Worm (Caenorhabditis elegans) whole organism, L4 larva: ENCODE measurements around the gene H01G02.3.

Experiments used
- D1046.2 ChIP-seq: fragments of 200-800 bp; sonication (Bioruptor generic); IDR thresholded peaks from 2 replicates; pipeline ENCODE4 v1.3.6; 2022; ENCODE audit warnings: missing genetic modification characterization, missing compliant biosample characterization
- F26F4.8 ChIP-seq: fragments of 200-800 bp; sonication (Bioruptor generic); conservative IDR thresholded peaks from 2 replicates; pipeline ENCODE4 v1.3.6; 2022; ENCODE audit warnings: missing genetic modification characterization, missing compliant biosample characterization
- F44E2.7 ChIP-seq: fragments of 200-800 bp; sonication (Bioruptor generic); IDR thresholded peaks from 2 replicates; pipeline ENCODE4 v2.1.2; 2022; ENCODE audit warnings: missing genetic modification characterization, missing compliant biosample characterization
- R02D3.7 ChIP-seq: fragments of 150-350 bp; sonication (generic microtip); optimal IDR thresholded peaks from 3 replicates; lab custom pipeline; 2014; ENCODE audit warnings: missing biosample characterization, missing genetic modification characterization
- Y48G9A.11 ChIP-seq: fragments of 200-800 bp; sonication (Bioruptor generic); IDR thresholded peaks from 2 replicates; pipeline ENCODE4 v1.3.6; 2022; ENCODE audit warnings: missing genetic modification reagents, missing genetic modification characterization, missing compliant biosample characterization
- ZK337.2 ChIP-seq: fragments of 200-800 bp; sonication (Bioruptor generic); IDR thresholded peaks from 2 replicates; pipeline ENCODE4 v1.3.6; 2022; ENCODE audit warnings: missing genetic modification reagents, missing genetic modification characterization, missing compliant biosample characterization
- ZK546.5 ChIP-seq, 2 experiments: sonication (generic microtip); optimal IDR thresholded peaks; 2 replicates each; lab custom pipeline; 2017; ENCODE audit warnings: missing biosample characterization in 2 of 2, missing genetic modification characterization in 2 of 2
- aha-1 ChIP-seq: fragments of 150-350 bp; peaks from one replicate; lab custom pipeline; 2014; ENCODE audit warnings: missing biosample characterization, missing genetic modification characterization
- attf-4 ChIP-seq: sonication (generic microtip); optimal IDR thresholded peaks from 3 replicates; lab custom pipeline; 2017; ENCODE audit warnings: missing biosample characterization, missing genetic modification characterization
- ceh-44 ChIP-seq: fragments of 200-800 bp; sonication (Bioruptor generic); IDR thresholded peaks from 2 replicates; pipeline ENCODE4 v1.3.6; 2022; ENCODE audit warnings: missing genetic modification reagents, missing genetic modification characterization, missing compliant biosample characterization
- ceh-62 ChIP-seq: sonication (generic microtip); optimal IDR thresholded peaks from 2 replicates; lab custom pipeline; 2017; ENCODE audit warnings: missing biosample characterization, missing genetic modification characterization
- ctbp-1 ChIP-seq: fragments of 200-800 bp; sonication (Bioruptor generic); IDR thresholded peaks from 2 replicates; pipeline ENCODE4 v1.3.6; 2022; ENCODE audit warnings: missing genetic modification reagents, missing genetic modification characterization, missing compliant biosample characterization
- dpl-1 ChIP-seq: fragments of 150-350 bp; optimal IDR thresholded peaks from 2 replicates; lab custom pipeline; 2014; ENCODE audit warnings: missing biosample characterization, missing genetic modification reagents, missing genetic modification characterization
- duxl-1 ChIP-seq: sonication (generic microtip); optimal IDR thresholded peaks from 2 replicates; lab custom pipeline; 2016; ENCODE audit warnings: mild to moderate bottlenecking, missing genetic modification characterization, moderate library complexity, missing compliant biosample characterization; ENCODE audit not compliant: poor library complexity
- dve-1 ChIP-seq: sonication (generic microtip); optimal IDR thresholded peaks from 2 replicates; lab custom pipeline; 2017; ENCODE audit warnings: antibody characterized with exemption, mild to moderate bottlenecking, missing genetic modification characterization, missing compliant biosample characterization; ENCODE audit not compliant: insufficient read depth
- egl-27 ChIP-seq: sonication (generic microtip); optimal IDR thresholded peaks from 3 replicates; lab custom pipeline; 2017; ENCODE audit warnings: missing biosample characterization, missing genetic modification reagents, missing genetic modification characterization
- fkh-10 ChIP-seq: fragments of 150-350 bp; optimal IDR thresholded peaks from 2 replicates; lab custom pipeline; 2014; ENCODE audit warnings: missing biosample characterization, missing genetic modification reagents, missing genetic modification characterization
- gei-8 ChIP-seq: fragments of 200-800 bp; sonication (Bioruptor generic); optimal IDR thresholded peaks from 2 replicates; lab custom pipeline; 2018; ENCODE audit warnings: mild to moderate bottlenecking, missing genetic modification characterization, missing compliant biosample characterization
- hmg-1.1 ChIP-seq: fragments of 200-800 bp; sonication (Bioruptor generic); IDR thresholded peaks from 2 replicates; pipeline ENCODE4 v1.3.6; 2022; ENCODE audit warnings: missing genetic modification reagents, missing genetic modification characterization, missing compliant biosample characterization
- jun-1 ChIP-seq: fragments of 150-350 bp; optimal IDR thresholded peaks from 2 replicates; lab custom pipeline; 2014; ENCODE audit warnings: missing biosample characterization, missing genetic modification reagents, missing genetic modification characterization
- lim-7 ChIP-seq: fragments of 200-800 bp; sonication (Bioruptor generic); IDR thresholded peaks from 2 replicates; pipeline ENCODE4 v1.3.6; 2022; ENCODE audit warnings: missing genetic modification characterization, missing compliant biosample characterization
- lin-1 ChIP-seq: fragments of 200-800 bp; sonication (Bioruptor generic); IDR thresholded peaks from 2 replicates; pipeline ENCODE4 v1.3.6; 2022; ENCODE audit warnings: missing genetic modification reagents, missing genetic modification characterization, missing compliant biosample characterization
- lsy-2 ChIP-seq, 2 experiments: fragments of 150-350 bp in 1 of 2; sonication (generic microtip) in 1 of 2; optimal IDR thresholded peaks; 2 replicates each; lab custom pipeline; 2014 to 2017; ENCODE audit warnings: missing biosample characterization in 2 of 2, missing genetic modification characterization in 2 of 2
- mdl-1 ChIP-seq, 2 experiments: fragments of 150-350 bp in 1 of 2; sonication (generic microtip) in 1 of 2; optimal IDR thresholded peaks; 2 replicates each; lab custom pipeline; 2014 to 2017; ENCODE audit warnings: missing biosample characterization in 2 of 2, missing genetic modification characterization in 2 of 2
- mep-1 ChIP-seq: fragments of 150-350 bp; sonication (generic microtip); optimal IDR thresholded peaks from 3 replicates; lab custom pipeline; 2014; ENCODE audit warnings: missing biosample characterization, missing genetic modification characterization
- mes-2 ChIP-seq: sonication (generic microtip); optimal IDR thresholded peaks from 2 replicates; lab custom pipeline; 2016; ENCODE audit warnings: missing genotype, mild to moderate bottlenecking, missing genetic modification characterization, missing compliant biosample characterization; ENCODE audit not compliant: poor library complexity, severe bottlenecking
- mxl-2 ChIP-seq: fragments of 200-800 bp; sonication (Bioruptor generic); conservative IDR thresholded peaks from 2 replicates; pipeline ENCODE4 v1.3.6; 2022; ENCODE audit warnings: missing genetic modification reagents, missing genetic modification characterization, missing compliant biosample characterization
- mxl-3 ChIP-seq: fragments of 200-800 bp; sonication (Bioruptor generic); optimal IDR thresholded peaks from 2 replicates; lab custom pipeline; 2018; ENCODE audit warnings: mild to moderate bottlenecking, missing genetic modification characterization, missing compliant biosample characterization
- nhr-102 ChIP-seq: sonication (generic microtip); optimal IDR thresholded peaks from 2 replicates; lab custom pipeline; 2016; ENCODE audit warnings: mild to moderate bottlenecking, missing genetic modification characterization, moderate library complexity, missing compliant biosample characterization
- nhr-11 ChIP-seq: fragments of 150-350 bp; optimal IDR thresholded peaks from 2 replicates; lab custom pipeline; 2014; ENCODE audit warnings: missing biosample characterization, missing genetic modification characterization
- nhr-111 ChIP-seq: fragments of 200-800 bp; sonication (Bioruptor generic); optimal IDR thresholded peaks from 2 replicates; lab custom pipeline; 2018; ENCODE audit warnings: mild to moderate bottlenecking, missing genetic modification characterization, missing compliant biosample characterization
- nhr-28 ChIP-seq: fragments of 150-350 bp; optimal IDR thresholded peaks from 2 replicates; lab custom pipeline; 2014; ENCODE audit warnings: missing biosample characterization, missing genetic modification characterization
- nhr-41 ChIP-seq: fragments of 200-800 bp; sonication (Bioruptor generic); IDR thresholded peaks from 2 replicates; pipeline ENCODE4 v1.3.6; 2022; ENCODE audit warnings: missing genetic modification reagents, missing genetic modification characterization, missing compliant biosample characterization
- rbr-2 ChIP-seq: sonication (generic microtip); optimal IDR thresholded peaks from 2 replicates; lab custom pipeline; 2016; ENCODE audit warnings: missing genotype, missing genetic modification characterization, missing compliant biosample characterization
- set-16 ChIP-seq: fragments of 200-800 bp; sonication (Bioruptor generic); IDR thresholded peaks from 2 replicates; pipeline ENCODE4 v1.3.6; 2022; ENCODE audit warnings: missing genetic modification reagents, missing genetic modification characterization, missing compliant biosample characterization
- snpc-1.2 ChIP-seq: fragments of 200-800 bp; sonication (Bioruptor generic); IDR thresholded peaks from 2 replicates; pipeline ENCODE4 v1.3.6; 2022; ENCODE audit warnings: missing genetic modification reagents, missing genetic modification characterization, missing compliant biosample characterization
- spr-3 ChIP-seq: fragments of 200-800 bp; sonication (Bioruptor generic); optimal IDR thresholded peaks from 2 replicates; lab custom pipeline; 2018; ENCODE audit warnings: mild to moderate bottlenecking, missing genetic modification characterization, missing compliant biosample characterization
- tag-97 ChIP-seq: fragments of 200-800 bp; sonication (Bioruptor generic); IDR thresholded peaks from 2 replicates; pipeline ENCODE4 v1.3.6; 2022; ENCODE audit warnings: missing genetic modification characterization, missing compliant biosample characterization
- tra-1 ChIP-seq: fragments of 200-800 bp; sonication (Bioruptor generic); IDR thresholded peaks from 2 replicates; pipeline ENCODE4 v1.3.6; 2022; ENCODE audit warnings: missing genetic modification reagents, missing genetic modification characterization, missing compliant biosample characterization
- unc-62 ChIP-seq, 3 experiments: fragments of 150-350 bp in 1 of 3; sonication (generic microtip); optimal IDR thresholded peaks in 2 of 3; peaks in 1 of 3; 1 replicate in 1 of 3; 2 replicates in 2 of 3; lab custom pipeline; 2014 to 2017; ENCODE audit warnings: missing biosample characterization in 3 of 3, missing genetic modification characterization in 3 of 3, missing genetic modification reagents in 3 of 3, missing genotype in 1 of 3
- zip-11 ChIP-seq: fragments of 200-800 bp; sonication (Bioruptor generic); IDR thresholded peaks from 2 replicates; pipeline ENCODE4 v1.3.6; 2022; ENCODE audit warnings: missing genetic modification characterization, missing compliant biosample characterization
- ztf-7 ChIP-seq: fragments of 150-350 bp; optimal IDR thresholded peaks from 2 replicates; lab custom pipeline; 2014; ENCODE audit warnings: missing biosample characterization, missing genetic modification characterization

H01G02.3 gene

DNA sequence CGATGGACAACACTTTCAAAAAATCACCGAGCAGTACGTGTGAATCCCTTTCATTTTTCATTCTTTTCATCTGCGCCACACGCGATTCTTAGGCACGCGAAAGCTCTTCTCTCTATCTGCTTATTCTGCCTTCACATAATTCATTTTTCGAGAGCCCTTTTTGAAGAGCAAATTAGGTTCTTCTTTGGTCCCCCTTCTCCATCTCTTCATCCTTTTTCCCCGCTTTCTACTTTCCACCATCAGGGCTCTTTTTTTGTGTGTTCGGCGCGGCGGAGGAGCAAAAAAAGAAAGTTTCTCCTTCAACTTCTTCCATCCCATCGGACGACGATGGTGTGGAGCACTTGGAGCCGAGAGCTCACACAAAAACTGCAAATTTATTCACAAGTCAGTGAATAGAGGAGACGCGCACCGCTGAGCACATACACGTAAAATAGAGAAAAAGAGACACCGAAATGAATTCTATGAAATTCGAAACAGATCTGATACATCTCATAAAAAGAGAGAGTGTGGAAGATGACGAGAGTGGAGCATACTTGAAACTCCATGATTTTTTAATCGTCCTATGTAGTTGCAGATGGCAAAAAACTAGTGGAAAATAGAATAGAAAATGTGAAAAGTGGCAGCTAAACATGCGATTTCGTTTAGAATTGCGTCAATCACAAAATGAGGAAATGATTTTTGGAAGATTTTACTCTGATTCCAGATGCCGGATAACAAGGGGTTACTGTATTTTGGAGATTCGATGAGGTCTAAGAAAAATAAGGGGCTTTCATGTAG lies 7.1 kb downstream of the H01G02.3 start (continued):
- TF ChIP-seq nhr-41 (GFP tag; lab: Robert Waterston, UW) (no peak), tag-97 (GFP tag; lab: Robert Waterston, UW) (no peak), R02D3.7 (tag; lab: Kevin White, UChicago) (no peak), F44E2.7 (GFP tag; lab: Robert Waterston, UW) (no peak), nhr-111 (GFP tag; lab: Kevin White, UChicago) (no peak), nhr-11 (tag; lab: Kevin White, UChicago) (no peak), jun-1 (tag; lab: Kevin White, UChicago) (no peak), fkh-10 (peak; percentile 50), set-16 (GFP tag; lab: Robert Waterston, UW) (peak; percentile 17; the same call in 1 of the 2 replicates), nhr-28 (tag; lab: Kevin White, UChicago) (no peak), unc-62 (GFP tag; optimal IDR thresholded peaks at IDR 0.05 in 1 of 2; lab: Kevin White, UChicago) (peak in 1 of 2 experiments; percentile 74), unc-62 (tag; optimal IDR thresholded peaks at IDR 0.05; lab: Kevin White, UChicago) (no peak), mxl-3 (GFP tag; lab: Kevin White, UChicago) (no peak), gei-8 (no peak), nhr-102 (tag; lab: Kevin White, UChicago) (no peak), lim-7 (GFP tag; lab: Robert Waterston, UW) (0 out of 2 replicates have a peak, but pooled peaks have one; percentile 4), ctbp-1 (GFP tag; lab: Robert Waterston, UW) (peak; percentile 59; the same call in 1 of the 2 replicates), ZK546.5 (tag; optimal IDR thresholded peaks at IDR 0.05; lab: Kevin White, UChicago) (no peak), duxl-1 (no peak), mdl-1 (tag; optimal IDR thresholded peaks at IDR 0.05; lab: Kevin White, UChicago) (no peak), ztf-7 (no peak), dpl-1 (GFP tag; lab: Kevin White, UChicago) (no peak), aha-1 (tag; lab: Kevin White, UChicago) (peak; percentile 30), ceh-44 (GFP tag; lab: Robert Waterston, UW) (no peak), spr-3 (GFP tag; lab: Kevin White, UChicago) (no peak)

- TF ChIP-seq egl-27 (no peak), D1046.2 (GFP tag; lab: Robert Waterston, UW) (no peak), nhr-111 (GFP tag; lab: Kevin White, UChicago) (no peak), ceh-62 (tag; lab: Kevin White, UChicago) (no peak), snpc-1.2 (no peak), attf-4 (tag; lab: Kevin White, UChicago) (no peak), tag-97 (GFP tag; lab: Robert Waterston, UW) (no peak), F26F4.8 (GFP tag; lab: Robert Waterston, UW) (no peak), hmg-1.1 (GFP tag; lab: Robert Waterston, UW) (no peak), mxl-2 (GFP tag; lab: Robert Waterston, UW) (no peak)
Observed at ce11 chrIV:11782846-11783245, 9.5 kb downstream of the H01G02.3 start.

DNA sequence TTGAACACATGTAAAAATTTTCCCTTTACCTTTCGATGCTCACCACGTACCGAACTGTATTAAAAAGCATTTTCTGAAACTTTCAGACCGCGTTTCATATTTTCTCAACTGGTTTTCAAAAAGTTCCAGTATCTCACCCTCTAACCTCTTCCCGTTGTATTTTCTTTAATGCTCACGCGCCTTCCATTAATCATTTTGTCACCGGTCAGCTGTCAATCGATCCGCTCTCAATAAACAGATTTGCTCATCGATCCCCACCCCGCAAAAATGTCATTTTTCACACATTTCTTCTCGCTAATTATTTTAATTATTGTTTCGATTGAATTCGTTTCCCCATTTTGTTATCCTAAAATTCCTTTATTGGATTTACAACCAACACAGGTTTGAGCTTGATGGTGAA lies 13.4 kb downstream of the H01G02.3 start, which contains the start of gene lpr-2:
lpr-2 (plus strand) TSS at position 189 of the 400 bp plus-strand sequence.
- TF ChIP-seq lsy-2 (tag; optimal IDR thresholded peaks at IDR 0.05; lab: Kevin White, UChicago) (no peak), zip-11 (GFP tag; lab: Robert Waterston, UW) (no peak), mes-2 (tag; lab: Kevin White, UChicago) (no peak), lin-1 (GFP tag; lab: Robert Waterston, UW) (no peak), ZK337.2 (GFP tag; lab: Robert Waterston, UW) (no peak), dve-1 (tag; lab: Kevin White, UChicago) (no peak), tra-1 (GFP tag; lab: Robert Waterston, UW) (no peak), mep-1 (tag; lab: Kevin White, UChicago) (no peak), rbr-2 (tag; lab: Kevin White, UChicago) (no peak), Y48G9A.11 (GFP tag; lab: Robert Waterston, UW) (no peak), snpc-1.2 (no peak)
